Fruit fly (Drosophila melanogaster) whole organism, embryonic: ENCODE measurements around the gene cnc.

Source experiments
- Abd-B ChIP-seq: fragments of 200-800 bp; sonication (Bioruptor generic); optimal IDR thresholded peaks from 2 replicates; lab custom pipeline; 2018; ENCODE audit warnings: missing biosample characterization, mild to moderate bottlenecking, missing genetic modification characterization, moderate library complexity
- Atf-2 ChIP-seq: fragments of 200-800 bp; sonication (Bioruptor generic); optimal IDR thresholded peaks from 2 replicates; lab custom pipeline; 2016; ENCODE audit warnings: missing biosample characterization, missing genetic modification characterization
- Atf6 ChIP-seq: fragments of 200-800 bp; sonication (Bioruptor generic); IDR thresholded peaks from 2 replicates; pipeline ENCODE4 v1.3.6; 2022; ENCODE audit warnings: missing biosample characterization, missing genetic modification characterization
- CG10209 ChIP-seq: fragments of 200-800 bp; sonication (Bioruptor generic); optimal IDR thresholded peaks from 3 replicates; lab custom pipeline; 2017; ENCODE audit warnings: missing biosample characterization, mild to moderate bottlenecking, missing genetic modification characterization, missing genetic modification reagents
- CG10274 ChIP-seq: fragments of 200-800 bp; sonication (Bioruptor generic); optimal IDR thresholded peaks from 3 replicates; lab custom pipeline; 2017; ENCODE audit warnings: missing biosample characterization, mild to moderate bottlenecking, missing genetic modification characterization
- CG12155 ChIP-seq: fragments of 200-800 bp; sonication (Bioruptor generic); optimal IDR thresholded peaks from 3 replicates; lab custom pipeline; 2016; ENCODE audit warnings: missing biosample characterization, missing genetic modification characterization
- CG13775 ChIP-seq: fragments of 200-800 bp; sonication (Bioruptor generic); optimal IDR thresholded peaks from 3 replicates; lab custom pipeline; 2017; ENCODE audit warnings: missing biosample characterization, mild to moderate bottlenecking, missing genetic modification characterization
- CG1603 ChIP-seq: fragments of 200-800 bp; sonication (Bioruptor generic); optimal IDR thresholded peaks from 2 replicates; lab custom pipeline; 2019; ENCODE audit warnings: missing biosample characterization, mild to moderate bottlenecking, missing genetic modification characterization, moderate library complexity
- CG17912 ChIP-seq: fragments of 200-800 bp; sonication (Bioruptor generic); optimal IDR thresholded peaks from 2 replicates; lab custom pipeline; 2018; ENCODE audit warnings: missing biosample characterization, mild to moderate bottlenecking, missing genetic modification characterization
- CG30403 ChIP-seq: fragments of 200-800 bp; sonication (Bioruptor generic); optimal IDR thresholded peaks from 3 replicates; lab custom pipeline; 2016; ENCODE audit warnings: missing biosample characterization, missing genetic modification characterization
- CG30431 ChIP-seq: fragments of 200-800 bp; sonication (Bioruptor generic); optimal IDR thresholded peaks from 2 replicates; lab custom pipeline; 2017; ENCODE audit warnings: missing biosample characterization, missing genetic modification characterization
- CG3995 ChIP-seq: fragments of 200-800 bp; sonication (Bioruptor generic); optimal IDR thresholded peaks from 3 replicates; lab custom pipeline; 2016; ENCODE audit warnings: missing biosample characterization, missing genetic modification characterization
- CG5245 ChIP-seq: fragments of 200-800 bp; sonication (Bioruptor generic); optimal IDR thresholded peaks from 3 replicates; lab custom pipeline; 2016; ENCODE audit warnings: missing biosample characterization, missing genetic modification characterization
- CG6254 ChIP-seq: fragments of 200-800 bp; sonication (Bioruptor generic); optimal IDR thresholded peaks from 3 replicates; lab custom pipeline; 2017; ENCODE audit warnings: mild to moderate bottlenecking, missing biosample characterization, missing genetic modification reagents, missing genetic modification characterization
- CG7839 ChIP-seq: fragments of 200-800 bp; sonication (Bioruptor generic); optimal IDR thresholded peaks from 3 replicates; lab custom pipeline; 2018; ENCODE audit warnings: missing biosample characterization, mild to moderate bottlenecking, missing genetic modification characterization, moderate library complexity
- CTCF ChIP-seq: fragments of 200-800 bp; sonication (Bioruptor generic); optimal IDR thresholded peaks from 2 replicates; lab custom pipeline; 2017; ENCODE audit warnings: missing biosample characterization, mild to moderate bottlenecking, missing genetic modification characterization, moderate library complexity
- CoRest ChIP-seq: fragments of 200-800 bp; sonication (Bioruptor generic); optimal IDR thresholded peaks from 3 replicates; lab custom pipeline; 2018; ENCODE audit warnings: missing biosample characterization, mild to moderate bottlenecking, missing genetic modification characterization, moderate library complexity
- Dref ChIP-seq: fragments of 200-800 bp; sonication (Bioruptor generic); IDR thresholded peaks from 2 replicates; pipeline ENCODE4 v1.3.6; 2022; ENCODE audit warnings: missing biosample characterization, missing genetic modification characterization
- Drgx ChIP-seq: fragments of 200-800 bp; sonication (Bioruptor generic); IDR thresholded peaks from 2 replicates; pipeline ENCODE4 v1.3.6; 2022; ENCODE audit warnings: missing biosample characterization, missing genetic modification characterization
- Ets97D ChIP-seq: fragments of 200-800 bp; sonication (Bioruptor generic); optimal IDR thresholded peaks from 3 replicates; lab custom pipeline; 2016; ENCODE audit warnings: missing biosample characterization, missing genetic modification characterization
- Fer2 ChIP-seq: fragments of 200-800 bp; sonication (Bioruptor generic); optimal IDR thresholded peaks from 2 replicates; lab custom pipeline; 2018; ENCODE audit warnings: missing biosample characterization, mild to moderate bottlenecking, missing genetic modification characterization, moderate library complexity
- Fer3 ChIP-seq: fragments of 200-800 bp; sonication (Bioruptor generic); optimal IDR thresholded peaks from 2 replicates; lab custom pipeline; 2018; ENCODE audit warnings: missing biosample characterization, mild to moderate bottlenecking, missing genetic modification characterization, moderate library complexity
- Gug ChIP-seq: fragments of 200-800 bp; sonication (Bioruptor generic); IDR thresholded peaks from 4 replicates; pipeline ENCODE4 v1.3.6; 2022; ENCODE audit warnings: missing biosample characterization, missing genetic modification characterization
- Hr3 ChIP-seq: fragments of 200-800 bp; sonication (Bioruptor generic); optimal IDR thresholded peaks from 3 replicates; lab custom pipeline; 2016; ENCODE audit warnings: missing biosample characterization, missing genetic modification characterization
- NFAT ChIP-seq: fragments of 200-800 bp; sonication (Bioruptor generic); IDR thresholded peaks from 2 replicates; pipeline ENCODE4 v1.3.6; 2022; ENCODE audit warnings: missing biosample characterization, missing genetic modification characterization
- Oaz ChIP-seq: fragments of 200-800 bp; sonication (Bioruptor generic); IDR thresholded peaks from 2 replicates; pipeline ENCODE4 v1.3.6; 2022; ENCODE audit warnings: missing biosample characterization, missing genetic modification characterization
- Ptx1 ChIP-seq: fragments of 200-800 bp; sonication (Bioruptor generic); IDR thresholded peaks from 2 replicates; pipeline ENCODE4 v1.3.6; 2022; ENCODE audit warnings: missing biosample characterization, missing genetic modification characterization
- Six4 ChIP-seq: fragments of 200-800 bp; sonication (Bioruptor generic); optimal IDR thresholded peaks from 2 replicates; lab custom pipeline; 2016; ENCODE audit warnings: missing biosample characterization, missing genetic modification characterization
- Tbp ChIP-seq: fragments of >200 bp; optimal IDR thresholded peaks from 2 replicates; lab custom pipeline; 2018; ENCODE audit warnings: missing biosample characterization, missing genetic modification characterization
- Trl ChIP-seq, 3 experiments: fragments of >200 bp in 2 of 3; fragments of 200-800 bp in 1 of 3; sonication (Bioruptor generic) in 1 of 3; optimal IDR thresholded peaks; 2 replicates in 1 of 3; 3 replicates in 2 of 3; lab custom pipeline; 2016 to 2017; ENCODE audit warnings: missing biosample characterization in 1 of 3, missing genetic modification characterization in 1 of 3
- abd-A ChIP-seq: fragments of 200-800 bp; sonication (Bioruptor generic); optimal IDR thresholded peaks from 3 replicates; lab custom pipeline; 2019; ENCODE audit warnings: missing biosample characterization, mild to moderate bottlenecking, missing genetic modification characterization, moderate library complexity
- btn ChIP-seq: fragments of 200-800 bp; sonication (Bioruptor generic); optimal IDR thresholded peaks from 2 replicates; lab custom pipeline; 2016; ENCODE audit warnings: missing biosample characterization, missing genetic modification characterization
- chm ChIP-seq: fragments of 200-800 bp; sonication (Bioruptor generic); IDR thresholded peaks from 2 replicates; pipeline ENCODE4 v1.3.6; 2022; ENCODE audit warnings: missing biosample characterization, missing genetic modification characterization
- dati ChIP-seq: fragments of 200-800 bp; sonication (Bioruptor generic); IDR thresholded peaks from 2 replicates; pipeline ENCODE4 v1.3.6; 2022; ENCODE audit warnings: missing biosample characterization, missing genetic modification characterization
- dmrt11E ChIP-seq: fragments of 200-800 bp; sonication (Bioruptor generic); optimal IDR thresholded peaks from 3 replicates; lab custom pipeline; 2018; ENCODE audit warnings: missing biosample characterization, mild to moderate bottlenecking, missing genetic modification characterization, moderate library complexity
- ewg ChIP-seq: fragments of 200-800 bp; sonication (Bioruptor generic); optimal IDR thresholded peaks from 3 replicates; lab custom pipeline; 2017; ENCODE audit warnings: mild to moderate bottlenecking, missing biosample characterization, missing genetic modification reagents, missing genetic modification characterization
- gem ChIP-seq: fragments of 200-800 bp; sonication (Bioruptor generic); optimal IDR thresholded peaks from 2 replicates; lab custom pipeline; 2019; ENCODE audit warnings: missing biosample characterization, mild to moderate bottlenecking, missing genetic modification characterization, moderate library complexity
- ind ChIP-seq: fragments of 200-800 bp; sonication (Bioruptor generic); optimal IDR thresholded peaks from 3 replicates; lab custom pipeline; 2016; ENCODE audit warnings: missing biosample characterization, missing genetic modification characterization
- klu ChIP-seq: fragments of 200-800 bp; sonication (Bioruptor generic); IDR thresholded peaks from 2 replicates; pipeline ENCODE4 v1.3.6; 2022; ENCODE audit warnings: missing biosample characterization, missing genetic modification characterization
- onecut ChIP-seq: fragments of 200-800 bp; sonication (Bioruptor generic); IDR thresholded peaks from 2 replicates; pipeline ENCODE4 v1.3.6; 2022; ENCODE audit warnings: missing biosample characterization, missing genetic modification characterization
- row ChIP-seq: fragments of 200-800 bp; sonication (Bioruptor generic); IDR thresholded peaks from 3 replicates; pipeline ENCODE4 v1.3.6; 2022; ENCODE audit warnings: missing biosample characterization, missing genetic modification characterization
- run ChIP-seq: fragments of 200-800 bp; sonication (Bioruptor generic); optimal IDR thresholded peaks from 3 replicates; lab custom pipeline; 2018; ENCODE audit warnings: missing biosample characterization, mild to moderate bottlenecking, missing genetic modification characterization
- scrt ChIP-seq: fragments of 200-800 bp; sonication (Bioruptor generic); optimal IDR thresholded peaks from 2 replicates; lab custom pipeline; 2018; ENCODE audit warnings: missing biosample characterization, mild to moderate bottlenecking, missing genetic modification characterization, moderate library complexity
- stwl ChIP-seq: fragments of 200-800 bp; sonication (Bioruptor generic); optimal IDR thresholded peaks from 3 replicates; lab custom pipeline; 2018; ENCODE audit warnings: missing biosample characterization, mild to moderate bottlenecking, missing genetic modification characterization, moderate library complexity
- twi ChIP-seq: fragments of 200-800 bp; optimal IDR thresholded peaks from 2 replicates; lab custom pipeline; 2019; ENCODE audit warnings: missing biosample characterization, mild to moderate bottlenecking, missing genetic modification characterization, moderate library complexity
- unpg ChIP-seq: fragments of 200-800 bp; sonication (Bioruptor generic); optimal IDR thresholded peaks from 3 replicates; lab custom pipeline; 2018; ENCODE audit warnings: missing biosample characterization, mild to moderate bottlenecking, missing genetic modification characterization, moderate library complexity
- usp ChIP-seq: fragments of >200 bp; optimal IDR thresholded peaks from 2 replicates; lab custom pipeline; 2017; ENCODE audit warnings: missing biosample characterization, missing genetic modification characterization
- wor ChIP-seq: fragments of 200-800 bp; sonication (Bioruptor generic); IDR thresholded peaks from 2 replicates; pipeline ENCODE4 v1.3.6; 2022; ENCODE audit warnings: missing biosample characterization, missing genetic modification characterization
- zfh2 ChIP-seq: fragments of 200-800 bp; sonication (Bioruptor generic); optimal IDR thresholded peaks from 2 replicates; lab custom pipeline; 2016; ENCODE audit warnings: missing biosample characterization, missing genetic modification characterization

cnc gene

dm6 chr3R:23189958-23190900 lies 36.3 kb downstream of the cnc start (continued):
- TF ChIP-seq Atf-2 (GFP tag; lab: Kevin White, UChicago) (peak; percentile 47), scrt (GFP tag; lab: Kevin White, UChicago) (peak; percentile 57), Drgx (GFP tag; lab: Robert Waterston, UW) (peak; percentile 75), Tbp (GFP tag; lab: Kevin White, UChicago) (no peak), Dref (GFP tag; lab: Robert Waterston, UW) (no peak), Ptx1 (peak; percentile 83), onecut (GFP tag; lab: Robert Waterston, UW) (peak; percentile 47), Gug (peak; percentile 69; the same call in 3 of the 4 replicates), Six4 (GFP tag; lab: Kevin White, UChicago) (peak; percentile 36), run (tag; lab: Kevin White, UChicago) (peak; percentile 59), stwl (tag; lab: Kevin White, UChicago) (no peak), NFAT (GFP tag; lab: Robert Waterston, UW) (peak; percentile 80), CG6254 (GFP tag; lab: Kevin White, UChicago) (peak; percentile 22), usp (GFP tag; lab: Kevin White, UChicago) (no peak), Fer2 (tag; lab: Kevin White, UChicago) (peak; percentile 44), CTCF (GFP tag; lab: Kevin White, UChicago) (peak; percentile 5), Fer3 (tag; lab: Kevin White, UChicago) (peak; percentile 88), CoRest (tag; lab: Kevin White, UChicago) (peak; percentile 81), Oaz (GFP tag; lab: Robert Waterston, UW) (peak; percentile 65), CG3995 (peak; percentile 38), CG7839 (tag; lab: Kevin White, UChicago) (peak; percentile 85), twi (tag; lab: Kevin White, UChicago) (peak; percentile 41), ind (GFP tag; lab: Kevin White, UChicago) (peak; percentile 80), zfh2 (GFP tag; lab: Kevin White, UChicago) (peak; percentile 71), CG13775 (GFP tag; lab: Kevin White, UChicago) (peak; percentile 57), CG5245 (peak; percentile 61), dmrt11E (tag; lab: Kevin White, UChicago) (peak; percentile 30), klu (GFP tag; lab: Robert Waterston, UW) (peak; percentile 50; the same call in 1 of the 2 replicates), chm (GFP tag; lab: Robert Waterston, UW) (peak; percentile 58; the same call in 1 of the 2 replicates), Ets97D (GFP tag; lab: Kevin White, UChicago) (peak; percentile 10), CG12155 (GFP tag; lab: Kevin White, UChicago) (peak; percentile 58), CG17912 (GFP tag; lab: Kevin White, UChicago) (no peak), ewg (GFP tag; lab: Kevin White, UChicago) (peak; percentile 59), CG10209 (GFP tag; lab: Kevin White, UChicago) (peak; percentile 76), wor (GFP tag; lab: Robert Waterston, UW) (peak; percentile 35; the same call in 1 of the 2 replicates), dati (no peak), unpg (GFP tag; lab: Kevin White, UChicago) (peak; percentile 88), Trl (optimal IDR thresholded peaks at IDR 0.05; lab: Kevin White, UChicago) (peak; percentile 53 to 93), Trl (GFP tag; optimal IDR thresholded peaks at IDR 0.05; lab: Kevin White, UChicago) (peak; percentile 50), CG30431 (GFP tag; lab: Kevin White, UChicago) (peak; percentile 45), CG10274 (GFP tag; lab: Kevin White, UChicago) (peak; percentile 45), Hr3 (GFP tag; lab: Kevin White, UChicago) (peak; percentile 69), CG30403 (GFP tag; lab: Kevin White, UChicago) (peak; percentile 74), Atf6 (GFP tag; lab: Robert Waterston, UW) (peak; percentile 84), Abd-B (GFP tag; lab: Kevin White, UChicago) (no peak), gem (tag; lab: Kevin White, UChicago) (peak; percentile 83), btn (peak; percentile 55), abd-A (tag; lab: Kevin White, UChicago) (no peak), CG1603 (tag; lab: Kevin White, UChicago) (peak; percentile 84), row (GFP tag; lab: Robert Waterston, UW) (peak; percentile 94)
